Worm (Caenorhabditis elegans): ENCODE data around the gene txt-19.

- TF ChIP-seq F13C5.2 (tag; optimal IDR thresholded peaks at IDR 0.05) (no peak), ets-7 (tag; optimal IDR thresholded peaks at IDR 0.05) (no peak), sea-1 (GFP tag; conservative IDR thresholded peaks at IDR 0.05) (no peak), flt-1 (GFP tag; IDR thresholded peaks at IDR 0.05) (no peak), aly-1 (tag; optimal IDR thresholded peaks at IDR 0.05) (no peak), tbx-37 (GFP tag; conservative IDR thresholded peaks at IDR 0.05) (no peak), ama-1 (optimal IDR thresholded peaks at IDR 0.05) (no peak), pes-1 (GFP tag; IDR thresholded peaks at IDR 0.05) (no peak), ceh-36 (tag; optimal IDR thresholded peaks at IDR 0.05) (no peak), ceh-13 (GFP tag; optimal IDR thresholded peaks at IDR 0.05) (no peak), tbx-11 (GFP tag; IDR thresholded peaks at IDR 0.05) (no peak), scrt-1 (GFP tag; IDR thresholded peaks at IDR 0.05) (no peak), B0310.2 (tag; optimal IDR thresholded peaks at IDR 0.05) (no peak)
Measured at ce11 chrIV:12886012-12886411, 40.3 kb downstream of the txt-19 start.
